Fruit fly (Drosophila melanogaster) whole organism, embryonic: ENCODE measurements around the gene Fum1.

Source experiments
- Abd-B ChIP-seq: fragments of 200-800 bp; sonication (Bioruptor generic); optimal IDR thresholded peaks from 2 replicates; lab custom pipeline; 2018; ENCODE audit warnings: missing biosample characterization, mild to moderate bottlenecking, missing genetic modification characterization, moderate library complexity
- Blimp-1 ChIP-seq: fragments of 200-800 bp; sonication (Bioruptor generic); optimal IDR thresholded peaks from 3 replicates; lab custom pipeline; 2018; ENCODE audit warnings: missing biosample characterization, missing genetic modification characterization, mild to moderate bottlenecking, moderate library complexity, missing genetic modification reagents
- CG12299 ChIP-seq: fragments of 200-800 bp; sonication (Bioruptor generic); optimal IDR thresholded peaks from 2 replicates; lab custom pipeline; 2018; ENCODE audit warnings: missing biosample characterization, mild to moderate bottlenecking, missing genetic modification characterization
- CG12659 ChIP-seq: fragments of 200-800 bp; sonication (Bioruptor generic); optimal IDR thresholded peaks from 3 replicates; lab custom pipeline; 2017; ENCODE audit warnings: mild to moderate bottlenecking, missing biosample characterization, missing genetic modification reagents, missing genetic modification characterization
- CG13624 ChIP-seq: fragments of 200-800 bp; sonication (Bioruptor generic); optimal IDR thresholded peaks from 2 replicates; lab custom pipeline; 2016; ENCODE audit warnings: missing biosample characterization, missing genetic modification characterization
- CG14014 ChIP-seq: fragments of 200-800 bp; sonication (Bioruptor generic); IDR thresholded peaks from 2 replicates; pipeline ENCODE4 v1.3.6; 2022; ENCODE audit warnings: missing biosample characterization, missing genetic modification characterization
- CG14667 ChIP-seq: fragments of 200-800 bp; sonication (Bioruptor generic); IDR thresholded peaks from 2 replicates; pipeline ENCODE4 v1.3.6; 2022; ENCODE audit warnings: missing biosample characterization, missing genetic modification characterization
- CG15073 ChIP-seq: fragments of 200-800 bp; sonication (Bioruptor generic); optimal IDR thresholded peaks from 2 replicates; lab custom pipeline; 2016; ENCODE audit warnings: missing biosample characterization, missing genetic modification characterization
- CG15479 ChIP-seq: fragments of 200-800 bp; sonication (Bioruptor generic); optimal IDR thresholded peaks from 3 replicates; lab custom pipeline; 2019; ENCODE audit warnings: missing biosample characterization, mild to moderate bottlenecking, missing genetic modification characterization, moderate library complexity
- CG16779 ChIP-seq: fragments of 200-800 bp; sonication (Bioruptor generic); IDR thresholded peaks from 2 replicates; pipeline ENCODE4 v1.3.6; 2022; ENCODE audit warnings: missing biosample characterization, missing genetic modification characterization
- CG16813 ChIP-seq: fragments of 200-800 bp; sonication (Bioruptor generic); IDR thresholded peaks from 3 replicates; pipeline ENCODE4 v1.3.6; 2022; ENCODE audit warnings: missing biosample characterization, missing genetic modification characterization; ENCODE audit not compliant: partially characterized antibody
- CG16863 ChIP-seq: fragments of 200-800 bp; sonication (Bioruptor generic); optimal IDR thresholded peaks from 3 replicates; lab custom pipeline; 2016; ENCODE audit warnings: missing biosample characterization, missing genetic modification characterization
- CG17568 ChIP-seq: fragments of 200-800 bp; sonication (Bioruptor generic); optimal IDR thresholded peaks from 2 replicates; lab custom pipeline; 2018; ENCODE audit warnings: missing biosample characterization, mild to moderate bottlenecking, missing genetic modification characterization, moderate library complexity
- CG17802 ChIP-seq: fragments of 200-800 bp; sonication (Bioruptor generic); optimal IDR thresholded peaks from 2 replicates; lab custom pipeline; 2018; ENCODE audit warnings: missing biosample characterization, mild to moderate bottlenecking, missing genetic modification characterization, moderate library complexity
- CG1832 ChIP-seq: fragments of 200-800 bp; sonication (Bioruptor generic); optimal IDR thresholded peaks from 2 replicates; lab custom pipeline; 2017; ENCODE audit warnings: missing biosample characterization, mild to moderate bottlenecking, missing genetic modification characterization, inconsistent platforms
- CG2678 ChIP-seq: fragments of 200-800 bp; sonication (Bioruptor generic); optimal IDR thresholded peaks from 3 replicates; lab custom pipeline; 2019; ENCODE audit warnings: missing biosample characterization, mild to moderate bottlenecking, missing genetic modification characterization, moderate library complexity
- CG30020 ChIP-seq: fragments of 200-800 bp; optimal IDR thresholded peaks from 2 replicates; lab custom pipeline; 2019; ENCODE audit warnings: missing biosample characterization, mild to moderate bottlenecking, missing genetic modification characterization, moderate library complexity
- CG31365 ChIP-seq: fragments of 200-800 bp; sonication (Bioruptor generic); optimal IDR thresholded peaks from 2 replicates; lab custom pipeline; 2018; ENCODE audit warnings: missing biosample characterization, mild to moderate bottlenecking, missing genetic modification characterization
- CG32532 ChIP-seq: fragments of 200-800 bp; sonication (Bioruptor generic); IDR thresholded peaks from 2 replicates; pipeline ENCODE4 v1.3.6; 2022; ENCODE audit warnings: missing biosample characterization, missing genetic modification characterization
- CG3281 ChIP-seq: fragments of 200-800 bp; sonication (Bioruptor generic); optimal IDR thresholded peaks from 3 replicates; lab custom pipeline; 2017; ENCODE audit warnings: missing biosample characterization, mild to moderate bottlenecking, missing genetic modification characterization
- CG4707 ChIP-seq: fragments of 200-800 bp; sonication (Bioruptor generic); optimal IDR thresholded peaks from 2 replicates; lab custom pipeline; 2018; ENCODE audit warnings: missing biosample characterization, mild to moderate bottlenecking, missing genetic modification characterization, moderate library complexity
- CG8924 ChIP-seq: fragments of 200-800 bp; optimal IDR thresholded peaks from 3 replicates; lab custom pipeline; 2019; ENCODE audit warnings: missing biosample characterization, mild to moderate bottlenecking, missing genetic modification characterization, moderate library complexity
- Dll ChIP-seq: fragments of 200-800 bp; sonication (Bioruptor generic); IDR thresholded peaks from 4 replicates; pipeline ENCODE4 v1.3.6; 2022; ENCODE audit warnings: missing biosample characterization, missing genetic modification characterization; ENCODE audit not compliant: partially characterized antibody
- HLH4C ChIP-seq: fragments of 200-800 bp; sonication (Bioruptor generic); IDR thresholded peaks from 3 replicates; pipeline ENCODE4 v1.3.6; 2022; ENCODE audit warnings: missing biosample characterization, missing genetic modification characterization; ENCODE audit not compliant: partially characterized antibody
- HmgD ChIP-seq: fragments of 200-800 bp; sonication (Bioruptor generic); optimal IDR thresholded peaks from 3 replicates; lab custom pipeline; 2016; ENCODE audit warnings: missing biosample characterization, missing genetic modification characterization
- HmgZ ChIP-seq: fragments of 200-800 bp; sonication (Bioruptor generic); optimal IDR thresholded peaks from 2 replicates; lab custom pipeline; 2018; ENCODE audit warnings: missing biosample characterization, mild to moderate bottlenecking, missing genetic modification characterization
- Mad ChIP-seq: fragments of 200-800 bp; sonication (Bioruptor generic); optimal IDR thresholded peaks from 2 replicates; lab custom pipeline; 2016; ENCODE audit warnings: missing biosample characterization, missing genetic modification characterization
- Mes4 ChIP-seq: fragments of 200-800 bp; sonication (Bioruptor generic); optimal IDR thresholded peaks from 2 replicates; lab custom pipeline; 2016; ENCODE audit warnings: missing biosample characterization, missing genetic modification characterization
- Opbp ChIP-seq: fragments of 200-800 bp; sonication (Bioruptor generic); IDR thresholded peaks from 3 replicates; pipeline ENCODE4 v1.3.6; 2022; ENCODE audit warnings: missing biosample characterization, missing genetic modification characterization; ENCODE audit not compliant: partially characterized antibody
- Optix ChIP-seq: fragments of 200-800 bp; sonication (Bioruptor generic); IDR thresholded peaks from 3 replicates; pipeline ENCODE4 v1.3.6; 2022; ENCODE audit warnings: missing biosample characterization, missing genetic modification characterization
- Pdp1 ChIP-seq, 2 experiments: fragments of 200-800 bp; sonication (Bioruptor generic); optimal IDR thresholded peaks; 3 replicates each; lab custom pipeline; 2016; ENCODE audit warnings: missing biosample characterization in 2 of 2, missing genetic modification characterization in 2 of 2, mild to moderate bottlenecking in 1 of 2, moderate library complexity in 1 of 2
- aop ChIP-seq: fragments of 200-800 bp; sonication (Bioruptor generic); IDR thresholded peaks from 2 replicates; pipeline ENCODE4 v1.3.6; 2022; ENCODE audit warnings: missing biosample characterization, missing genetic modification characterization
- bigmax ChIP-seq: fragments of 200-800 bp; sonication (Bioruptor generic); optimal IDR thresholded peaks from 2 replicates; lab custom pipeline; 2018; ENCODE audit warnings: missing biosample characterization, mild to moderate bottlenecking, missing genetic modification characterization
- bowl ChIP-seq: fragments of 200-800 bp; sonication (Bioruptor generic); IDR thresholded peaks from 2 replicates; pipeline ENCODE4 v1.3.6; 2022; ENCODE audit warnings: missing biosample characterization, missing genetic modification characterization
- chinmo ChIP-seq: fragments of 200-800 bp; sonication (Bioruptor generic); IDR thresholded peaks from 4 replicates; pipeline ENCODE4 v1.3.6; 2022; ENCODE audit warnings: missing biosample characterization, missing genetic modification characterization; ENCODE audit not compliant: partially characterized antibody
- cwo ChIP-seq: fragments of 200-800 bp; sonication (Bioruptor generic); optimal IDR thresholded peaks from 3 replicates; lab custom pipeline; 2017; ENCODE audit warnings: missing biosample characterization, missing genetic modification characterization, mild to moderate bottlenecking, moderate library complexity, missing genetic modification reagents
- en ChIP-seq: fragments of 200-800 bp; sonication (Bioruptor generic); optimal IDR thresholded peaks from 2 replicates; lab custom pipeline; 2016; ENCODE audit warnings: missing biosample characterization, missing genetic modification characterization
- gsb-n ChIP-seq: fragments of 200-800 bp; sonication (Bioruptor generic); optimal IDR thresholded peaks from 3 replicates; lab custom pipeline; 2018; ENCODE audit warnings: missing biosample characterization, mild to moderate bottlenecking, missing genetic modification characterization
- hb ChIP-seq: fragments of 200-800 bp; sonication (Bioruptor generic); IDR thresholded peaks from 3 replicates; pipeline ENCODE4 v1.3.6; 2022; ENCODE audit warnings: missing biosample characterization, missing genetic modification characterization; ENCODE audit not compliant: partially characterized antibody
- kah ChIP-seq: fragments of 200-800 bp; sonication (Bioruptor generic); optimal IDR thresholded peaks from 2 replicates; lab custom pipeline; 2018; ENCODE audit warnings: missing biosample characterization, mild to moderate bottlenecking, missing genetic modification characterization
- knrl ChIP-seq: fragments of 200-800 bp; sonication (Bioruptor generic); IDR thresholded peaks from 3 replicates; pipeline ENCODE4 v1.3.6; 2022; ENCODE audit warnings: missing biosample characterization, missing genetic modification characterization; ENCODE audit not compliant: partially characterized antibody
- lmd ChIP-seq: fragments of 200-800 bp; sonication (Bioruptor generic); IDR thresholded peaks from 2 replicates; pipeline ENCODE4 v1.3.6; 2022; ENCODE audit warnings: missing biosample characterization, missing genetic modification characterization
- ro ChIP-seq: fragments of 200-800 bp; sonication (Bioruptor generic); IDR thresholded peaks from 2 replicates; pipeline ENCODE4 v1.3.6; 2022; ENCODE audit warnings: missing biosample characterization, missing genetic modification characterization
- slou ChIP-seq: fragments of 200-800 bp; sonication (Bioruptor generic); optimal IDR thresholded peaks from 3 replicates; lab custom pipeline; 2016; ENCODE audit warnings: missing biosample characterization, missing genetic modification characterization
- so ChIP-seq: fragments of 200-800 bp; sonication (Bioruptor generic); IDR thresholded peaks from 3 replicates; pipeline ENCODE4 v1.3.6; 2022; ENCODE audit warnings: missing biosample characterization, missing genetic modification characterization
- sqz ChIP-seq: fragments of 200-800 bp; sonication (Bioruptor generic); optimal IDR thresholded peaks from 3 replicates; lab custom pipeline; 2018; ENCODE audit warnings: missing biosample characterization, mild to moderate bottlenecking, missing genetic modification characterization
- wor ChIP-seq: fragments of 200-800 bp; sonication (Bioruptor generic); IDR thresholded peaks from 2 replicates; pipeline ENCODE4 v1.3.6; 2022; ENCODE audit warnings: missing biosample characterization, missing genetic modification characterization
- zfh2 ChIP-seq: fragments of 200-800 bp; sonication (Bioruptor generic); optimal IDR thresholded peaks from 2 replicates; lab custom pipeline; 2016; ENCODE audit warnings: missing biosample characterization, missing genetic modification characterization

The Fum1 gene

DNA sequence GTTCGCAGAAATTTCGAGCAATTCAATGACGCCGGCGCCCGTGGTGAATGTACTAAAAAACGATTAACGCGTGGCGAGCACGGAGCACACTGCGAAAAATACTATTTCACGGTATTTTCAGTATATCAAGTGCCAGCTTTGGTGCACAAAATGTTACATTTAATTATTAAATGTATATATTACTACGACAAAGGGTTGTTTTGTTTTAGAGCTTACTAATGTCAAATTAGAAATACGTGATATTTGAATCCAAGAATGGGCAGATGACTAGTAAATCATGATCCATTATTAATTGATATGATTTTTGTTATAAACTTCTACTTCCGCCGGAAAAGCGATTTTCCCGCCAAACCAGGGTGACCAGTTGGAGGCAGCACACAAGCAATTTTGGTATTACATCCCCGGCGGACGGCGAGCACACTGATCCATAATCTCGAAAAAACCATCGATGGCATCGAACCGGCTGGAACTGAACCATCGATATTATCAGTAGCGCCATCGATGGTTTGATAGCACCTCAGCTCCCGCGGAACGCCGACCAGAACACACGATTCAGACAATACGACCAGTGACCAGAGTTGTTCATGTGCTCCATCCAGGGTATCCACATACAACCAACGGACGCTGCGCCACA, 23.9 kb upstream of the Fum1 start, which contains the start of the genes CG3226 and Cdc7 (continued):
- TF ChIP-seq CG1832 (GFP tag; lab: Kevin White, UChicago) = no peak
- TF ChIP-seq Optix (GFP tag; lab: Robert Waterston, UW) = no peak
- peak; percentile 71 for TF ChIP-seq Dll
- TF ChIP-seq bowl (GFP tag; lab: Robert Waterston, UW) = no peak
- TF ChIP-seq en (GFP tag; lab: Kevin White, UChicago) = no peak
- TF ChIP-seq CG15479 = peak; percentile 10
- no peak for TF ChIP-seq CG15073 (GFP tag; lab: Kevin White, UChicago)
- peak; percentile 68 for TF ChIP-seq CG2678 (tag; lab: Kevin White, UChicago)
- peak; percentile 45 for TF ChIP-seq CG31365 (tag; lab: Kevin White, UChicago)
- TF ChIP-seq CG3281 (GFP tag; lab: Kevin White, UChicago) = peak; percentile 88
- TF ChIP-seq knrl (GFP tag; lab: Robert Waterston, UW) = peak; percentile 75
- peak; percentile 64 for TF ChIP-seq CG4707 (GFP tag; lab: Kevin White, UChicago)
- TF ChIP-seq CG16813 (GFP tag; lab: Robert Waterston, UW) = peak; percentile 76
- TF ChIP-seq CG14667 (GFP tag; lab: Robert Waterston, UW) = no peak; the same call in 1 of the 2 replicates
- peak; percentile 59 for TF ChIP-seq gsb-n (tag; lab: Kevin White, UChicago)
- TF ChIP-seq CG17802 = peak; percentile 38
- peak; percentile 48 for TF ChIP-seq CG13624
- peak; percentile 56 for TF ChIP-seq HmgZ (tag; lab: Kevin White, UChicago)
- TF ChIP-seq zfh2 (GFP tag; lab: Kevin White, UChicago) = no peak
- peak; percentile 70 for TF ChIP-seq CG12299 (tag; lab: Kevin White, UChicago)
- peak; percentile 83 for TF ChIP-seq Opbp (GFP tag; lab: Robert Waterston, UW)
- peak; percentile 40 for TF ChIP-seq cwo
- TF ChIP-seq CG8924 (tag; lab: Kevin White, UChicago) = peak; percentile 70
- TF ChIP-seq CG16779 = no peak
- TF ChIP-seq HLH4C (GFP tag; lab: Robert Waterston, UW) = peak; percentile 62
- TF ChIP-seq slou (GFP tag; lab: Kevin White, UChicago) = peak; percentile 57
- TF ChIP-seq bigmax (GFP tag; lab: Kevin White, UChicago) = no peak
- TF ChIP-seq CG30020 = peak; percentile 61
- TF ChIP-seq Blimp-1 = peak; percentile 19
- no peak for TF ChIP-seq Abd-B (GFP tag; lab: Kevin White, UChicago)
- TF ChIP-seq CG16863 = peak; percentile 44
- peak; percentile 31 to 43 for TF ChIP-seq Pdp1 (GFP tag; optimal IDR thresholded peaks at IDR 0.05; lab: Kevin White, UChicago)
- no peak for TF ChIP-seq HmgD
- peak; percentile 66 for TF ChIP-seq CG17568 (GFP tag; lab: Kevin White, UChicago)
- 0 out of 4 replicates have a peak, but pooled peaks have one; percentile 11 for TF ChIP-seq chinmo (GFP tag; lab: Robert Waterston, UW)
- TF ChIP-seq CG12659 (GFP tag; lab: Kevin White, UChicago) = peak; percentile 94
- TF ChIP-seq Mes4 (GFP tag; lab: Kevin White, UChicago) = peak; percentile 66
- peak; percentile 47 for TF ChIP-seq kah
- peak; percentile 71 for TF ChIP-seq CG32532 (GFP tag; lab: Robert Waterston, UW)
- no peak for TF ChIP-seq aop (GFP tag; lab: Robert Waterston, UW)
- TF ChIP-seq ro (GFP tag; lab: Robert Waterston, UW) = no peak
- TF ChIP-seq CG14014 (GFP tag; lab: Robert Waterston, UW) = peak; percentile 46; the same call in 1 of the 2 replicates
- peak; percentile 9 for TF ChIP-seq Mad
- no peak for TF ChIP-seq wor (GFP tag; lab: Robert Waterston, UW)
- TF ChIP-seq sqz (GFP tag; lab: Kevin White, UChicago) = peak; percentile 72
- 0 out of 3 replicates have a peak, but pooled peaks have one; percentile 44 for TF ChIP-seq so (GFP tag; lab: Robert Waterston, UW)
- peak; percentile 39; the same call in 1 of the 2 replicates for TF ChIP-seq lmd (GFP tag; lab: Robert Waterston, UW)
- peak; percentile 58; the same call in 1 of the 3 replicates for TF ChIP-seq hb (GFP tag; lab: Robert Waterston, UW)
